Worm (Caenorhabditis elegans) whole organism, L2 larva: ENCODE measurements around the gene fbxb-6.

Experiments
- aly-2 ChIP-seq: fragments of 150-350 bp; optimal IDR thresholded peaks from 2 replicates; lab custom pipeline; 2014; ENCODE audit warnings: missing biosample characterization, missing genetic modification characterization
- crh-2 ChIP-seq: sonication (generic microtip); optimal IDR thresholded peaks from 2 replicates; lab custom pipeline; 2017; ENCODE audit warnings: missing biosample characterization, missing genetic modification characterization
- elt-1 ChIP-seq: fragments of 150-350 bp; optimal IDR thresholded peaks from 2 replicates; lab custom pipeline; 2014; ENCODE audit warnings: missing biosample characterization, missing genetic modification characterization
- nhr-12 ChIP-seq: fragments of 150-350 bp; optimal IDR thresholded peaks from 2 replicates; lab custom pipeline; 2014; ENCODE audit warnings: missing biosample characterization, missing genetic modification characterization
- nhr-129 ChIP-seq: fragments of 150-350 bp; optimal IDR thresholded peaks from 2 replicates; lab custom pipeline; 2014; ENCODE audit warnings: missing biosample characterization, missing genetic modification characterization
- skn-1 ChIP-seq: sonication (generic microtip); optimal IDR thresholded peaks from 2 replicates; lab custom pipeline; 2017; ENCODE audit warnings: missing biosample characterization, missing genetic modification characterization
- unc-62 ChIP-seq: fragments of 150-350 bp; optimal IDR thresholded peaks from 2 replicates; lab custom pipeline; 2014; ENCODE audit warnings: missing biosample characterization, missing genetic modification reagents, missing genetic modification characterization
- zag-1 ChIP-seq: fragments of 150-350 bp; optimal IDR thresholded peaks from 2 replicates; lab custom pipeline; 2014; ENCODE audit warnings: missing biosample characterization, missing genetic modification characterization

- TF ChIP-seq zag-1 (tag; lab: Kevin White, UChicago) (no peak), skn-1 (tag; lab: Kevin White, UChicago) (no peak), nhr-129 (no peak), elt-1 (no peak), aly-2 (tag; lab: Kevin White, UChicago) (no peak), nhr-12 (tag; lab: Kevin White, UChicago) (no peak), unc-62 (no peak), crh-2 (no peak)
These were observed 34.8 kb downstream of the fbxb-6 start, which contains the start of gene math-42 for ce11 chrII:2099139-2099976.
